Worm (Caenorhabditis elegans) whole organism, early embryonic: ENCODE data around the gene C36B7.5.

Source experiments
- B0310.2 ChIP-seq: sonication (generic microtip); optimal IDR thresholded peaks from 2 replicates; lab custom pipeline; 2016; ENCODE audit warnings: mild to moderate bottlenecking, missing genetic modification characterization, missing compliant biosample characterization
- aly-1 ChIP-seq: sonication (generic microtip); optimal IDR thresholded peaks from 2 replicates; lab custom pipeline; 2016; ENCODE audit warnings: missing genetic modification characterization, missing compliant biosample characterization
- ama-1 ChIP-seq: fragments of 150-350 bp; optimal IDR thresholded peaks from 2 replicates; lab custom pipeline; 2014
- hnd-1 ChIP-seq: sonication (generic microtip); optimal IDR thresholded peaks from 2 replicates; lab custom pipeline; 2016; ENCODE audit warnings: missing genetic modification characterization, missing compliant biosample characterization
- sea-1 ChIP-seq: fragments of 200-800 bp; sonication (Bioruptor generic); conservative IDR thresholded peaks from 2 replicates; pipeline ENCODE4 v1.3.6; 2022; ENCODE audit warnings: missing genetic modification characterization, missing compliant biosample characterization
- tbx-37 ChIP-seq: fragments of 200-800 bp; sonication (Bioruptor generic); conservative IDR thresholded peaks from 2 replicates; pipeline ENCODE4 v1.3.6; 2022; ENCODE audit warnings: missing genetic modification reagents, missing genetic modification characterization, missing compliant biosample characterization
- tra-4 ChIP-seq: sonication (generic microtip); optimal IDR thresholded peaks from 2 replicates; lab custom pipeline; 2017; ENCODE audit warnings: missing genetic modification characterization, missing compliant biosample characterization

ce11 chrX:7099049-7099448 lies 2.8 kb upstream of the C36B7.5 start:
- TF ChIP-seq sea-1 (no peak), aly-1 (tag; lab: Kevin White, UChicago) (no peak), tbx-37 (GFP tag; lab: Robert Waterston, UW) (no peak), B0310.2 (tag; lab: Kevin White, UChicago) (no peak), hnd-1 (tag; lab: Kevin White, UChicago) (no peak), tra-4 (tag; lab: Kevin White, UChicago) (no peak), ama-1 (lab: Kevin White, UChicago) (no peak)
